Fruit fly (Drosophila melanogaster) whole organism, embryonic: ENCODE measurements around the gene CG14545.

Experiments used
- Aef1 ChIP-seq: fragments of 200-800 bp; sonication (Bioruptor generic); IDR thresholded peaks from 3 replicates; pipeline ENCODE4 v1.3.6; 2022; ENCODE audit warnings: missing biosample characterization, missing genetic modification characterization
- B-H1 ChIP-seq: fragments of 200-800 bp; sonication (Bioruptor generic); IDR thresholded peaks from 3 replicates; pipeline ENCODE4 v1.3.6; 2022; ENCODE audit warnings: missing biosample characterization, missing genetic modification characterization
- CG10267 ChIP-seq: fragments of 200-800 bp; sonication (Bioruptor generic); optimal IDR thresholded peaks from 2 replicates; lab custom pipeline; 2018; ENCODE audit warnings: missing biosample characterization, mild to moderate bottlenecking, missing genetic modification characterization, moderate library complexity
- CG10462 ChIP-seq: fragments of 200-800 bp; sonication (Bioruptor generic); optimal IDR thresholded peaks from 2 replicates; lab custom pipeline; 2016; ENCODE audit warnings: missing biosample characterization, missing genetic modification characterization
- CG14441 ChIP-seq: fragments of 200-800 bp; sonication (Bioruptor generic); IDR thresholded peaks from 2 replicates; pipeline ENCODE4 v1.3.6; 2022; ENCODE audit warnings: missing biosample characterization, missing genetic modification characterization
- CG14965 ChIP-seq: fragments of 200-800 bp; sonication (Bioruptor generic); optimal IDR thresholded peaks from 2 replicates; lab custom pipeline; 2016; ENCODE audit warnings: missing biosample characterization, missing genetic modification characterization, borderline replicate concordance
- CG15514 ChIP-seq: fragments of 200-800 bp; sonication (Bioruptor generic); optimal IDR thresholded peaks from 3 replicates; lab custom pipeline; 2017; ENCODE audit warnings: missing biosample characterization, missing genetic modification characterization, mild to moderate bottlenecking, moderate library complexity, missing genetic modification reagents
- CG1603 ChIP-seq: fragments of 200-800 bp; sonication (Bioruptor generic); optimal IDR thresholded peaks from 2 replicates; lab custom pipeline; 2019; ENCODE audit warnings: missing biosample characterization, mild to moderate bottlenecking, missing genetic modification characterization, moderate library complexity
- CG2129 ChIP-seq: fragments of 200-800 bp; sonication (Bioruptor generic); IDR thresholded peaks from 2 replicates; pipeline ENCODE4 v1.3.6; 2022; ENCODE audit warnings: missing biosample characterization, missing genetic modification characterization; ENCODE audit not compliant: partially characterized antibody
- CG30403 ChIP-seq: fragments of 200-800 bp; sonication (Bioruptor generic); optimal IDR thresholded peaks from 3 replicates; lab custom pipeline; 2016; ENCODE audit warnings: missing biosample characterization, missing genetic modification characterization
- CG42726 ChIP-seq: fragments of 200-800 bp; sonication (Bioruptor generic); IDR thresholded peaks from 2 replicates; pipeline ENCODE4 v1.3.6; 2022; ENCODE audit warnings: missing biosample characterization, missing genetic modification characterization; ENCODE audit not compliant: partially characterized antibody
- CG4282 ChIP-seq: fragments of 200-800 bp; sonication (Bioruptor generic); optimal IDR thresholded peaks from 2 replicates; lab custom pipeline; 2016; ENCODE audit warnings: missing biosample characterization, missing genetic modification characterization
- CG4617 ChIP-seq: fragments of 200-800 bp; sonication (Bioruptor generic); optimal IDR thresholded peaks from 3 replicates; lab custom pipeline; 2016; ENCODE audit warnings: missing biosample characterization, missing genetic modification characterization, borderline replicate concordance
- CG6254 ChIP-seq: fragments of 200-800 bp; sonication (Bioruptor generic); optimal IDR thresholded peaks from 3 replicates; lab custom pipeline; 2017; ENCODE audit warnings: mild to moderate bottlenecking, missing biosample characterization, missing genetic modification reagents, missing genetic modification characterization
- CG7839 ChIP-seq: fragments of 200-800 bp; sonication (Bioruptor generic); optimal IDR thresholded peaks from 3 replicates; lab custom pipeline; 2018; ENCODE audit warnings: missing biosample characterization, mild to moderate bottlenecking, missing genetic modification characterization, moderate library complexity
- CG7928 ChIP-seq: fragments of 200-800 bp; sonication (Bioruptor generic); optimal IDR thresholded peaks from 2 replicates; lab custom pipeline; 2017; ENCODE audit warnings: missing biosample characterization, mild to moderate bottlenecking, missing genetic modification characterization
- CoRest ChIP-seq: fragments of 200-800 bp; sonication (Bioruptor generic); optimal IDR thresholded peaks from 3 replicates; lab custom pipeline; 2018; ENCODE audit warnings: missing biosample characterization, mild to moderate bottlenecking, missing genetic modification characterization, moderate library complexity
- D19B ChIP-seq: fragments of 200-800 bp; sonication (Bioruptor generic); optimal IDR thresholded peaks from 2 replicates; lab custom pipeline; 2017; ENCODE audit warnings: missing biosample characterization, mild to moderate bottlenecking, missing genetic modification characterization
- Dp ChIP-seq: fragments of 200-800 bp; sonication (Bioruptor generic); optimal IDR thresholded peaks from 2 replicates; lab custom pipeline; 2018; ENCODE audit warnings: missing biosample characterization, mild to moderate bottlenecking, missing genetic modification characterization, moderate library complexity
- Med ChIP-seq: fragments of 200-800 bp; sonication (Bioruptor generic); peaks from one replicate; lab custom pipeline; 2016; ENCODE audit warnings: missing biosample characterization, missing genetic modification characterization, mild to moderate bottlenecking, inconsistent platforms, moderate library complexity
- NC2β ChIP-seq: fragments of 200-800 bp; sonication (Bioruptor generic); optimal IDR thresholded peaks from 2 replicates; lab custom pipeline; 2016; ENCODE audit warnings: missing biosample characterization, missing genetic modification characterization
- Rfx ChIP-seq: fragments of 200-800 bp; sonication (Bioruptor generic); IDR thresholded peaks from 2 replicates; pipeline ENCODE4 v1.3.6; 2022; ENCODE audit warnings: missing biosample characterization, missing genetic modification characterization
- Rx ChIP-seq: fragments of 200-800 bp; sonication (Bioruptor generic); IDR thresholded peaks from 2 replicates; pipeline ENCODE4 v1.3.6; 2022; ENCODE audit warnings: missing biosample characterization, missing genetic modification characterization
- Six4 ChIP-seq: fragments of 200-800 bp; sonication (Bioruptor generic); optimal IDR thresholded peaks from 2 replicates; lab custom pipeline; 2016; ENCODE audit warnings: missing biosample characterization, missing genetic modification characterization
- al ChIP-seq: fragments of 200-800 bp; sonication (Bioruptor generic); IDR thresholded peaks from 2 replicates; pipeline ENCODE4 v1.3.6; 2022; ENCODE audit warnings: missing biosample characterization, missing genetic modification characterization
- chif ChIP-seq, 2 experiments: fragments of 200-800 bp; sonication (Bioruptor generic); optimal IDR thresholded peaks; 3 replicates each; lab custom pipeline; 2016; ENCODE audit warnings: missing biosample characterization in 2 of 2, missing genetic modification characterization in 2 of 2
- dmrt99B ChIP-seq: fragments of 200-800 bp; sonication (Bioruptor generic); optimal IDR thresholded peaks from 2 replicates; lab custom pipeline; 2018; ENCODE audit warnings: missing biosample characterization, mild to moderate bottlenecking, missing genetic modification characterization, moderate library complexity
- dpn ChIP-seq, 2 experiments: fragments of 200-800 bp; sonication (Bioruptor generic); optimal IDR thresholded peaks; 3 replicates each; lab custom pipeline; 2016; ENCODE audit warnings: missing biosample characterization in 2 of 2, missing genetic modification characterization in 2 of 2
- exex ChIP-seq: fragments of 200-800 bp; sonication (Bioruptor generic); optimal IDR thresholded peaks from 4 replicates; lab custom pipeline; 2018; ENCODE audit warnings: missing biosample characterization, mild to moderate bottlenecking, missing genetic modification characterization, moderate library complexity
- fd102C ChIP-seq: fragments of 200-800 bp; sonication (Bioruptor generic); optimal IDR thresholded peaks from 2 replicates; lab custom pipeline; 2018; ENCODE audit warnings: missing biosample characterization, mild to moderate bottlenecking, missing genetic modification characterization, moderate library complexity
- grn ChIP-seq: fragments of 200-800 bp; sonication (Bioruptor generic); optimal IDR thresholded peaks from 3 replicates; lab custom pipeline; 2017; ENCODE audit warnings: missing biosample characterization, missing genetic modification characterization
- gro ChIP-seq: fragments of 200-800 bp; sonication (Bioruptor generic); optimal IDR thresholded peaks from 2 replicates; lab custom pipeline; 2016; ENCODE audit warnings: missing biosample characterization, missing genetic modification characterization
- hbn ChIP-seq: fragments of 200-800 bp; sonication (Bioruptor generic); IDR thresholded peaks from 2 replicates; pipeline ENCODE4 v1.3.6; 2022; ENCODE audit warnings: missing biosample characterization, missing genetic modification characterization; ENCODE audit not compliant: partially characterized antibody
- hth ChIP-seq: fragments of >200 bp; optimal IDR thresholded peaks from 2 replicates; lab custom pipeline; 2017; ENCODE audit warnings: inconsistent platforms
- insv ChIP-seq, 2 experiments: fragments of 200-800 bp; sonication (Bioruptor generic); optimal IDR thresholded peaks; 3 replicates each; lab custom pipeline; 2016 to 2018; ENCODE audit warnings: missing biosample characterization in 2 of 2, missing genetic modification characterization in 2 of 2
- knrl ChIP-seq: fragments of 200-800 bp; sonication (Bioruptor generic); IDR thresholded peaks from 3 replicates; pipeline ENCODE4 v1.3.6; 2022; ENCODE audit warnings: missing biosample characterization, missing genetic modification characterization; ENCODE audit not compliant: partially characterized antibody
- nau ChIP-seq: fragments of 200-800 bp; sonication (Bioruptor generic); optimal IDR thresholded peaks from 3 replicates; lab custom pipeline; 2017; ENCODE audit warnings: missing biosample characterization, mild to moderate bottlenecking, missing genetic modification characterization, missing genetic modification reagents
- pho ChIP-seq: fragments of 200-800 bp; sonication (Bioruptor generic); optimal IDR thresholded peaks from 2 replicates; lab custom pipeline; 2016; ENCODE audit warnings: missing biosample characterization, missing genetic modification characterization
- ranshi ChIP-seq: fragments of 200-800 bp; sonication (Bioruptor generic); IDR thresholded peaks from 2 replicates; pipeline ENCODE4 v1.3.6; 2022; ENCODE audit warnings: missing biosample characterization, missing genetic modification characterization
- sc ChIP-seq, 3 experiments: fragments of >200 bp in 2 of 3; fragments of 200-800 bp in 1 of 3; sonication (Bioruptor generic) in 1 of 3; optimal IDR thresholded peaks; 2 replicates in 2 of 3; 3 replicates in 1 of 3; lab custom pipeline; 2017; ENCODE audit warnings: mild to moderate bottlenecking in 1 of 3, missing biosample characterization in 1 of 3, missing genetic modification characterization in 1 of 3, missing genetic modification reagents in 1 of 3
- scrt ChIP-seq: fragments of 200-800 bp; sonication (Bioruptor generic); optimal IDR thresholded peaks from 2 replicates; lab custom pipeline; 2018; ENCODE audit warnings: missing biosample characterization, mild to moderate bottlenecking, missing genetic modification characterization, moderate library complexity
- stwl ChIP-seq: fragments of 200-800 bp; sonication (Bioruptor generic); optimal IDR thresholded peaks from 3 replicates; lab custom pipeline; 2018; ENCODE audit warnings: missing biosample characterization, mild to moderate bottlenecking, missing genetic modification characterization, moderate library complexity
- sug ChIP-seq: fragments of 200-800 bp; optimal IDR thresholded peaks from 2 replicates; lab custom pipeline; 2019; ENCODE audit warnings: missing biosample characterization, mild to moderate bottlenecking, missing genetic modification characterization, moderate library complexity
- vnd ChIP-seq: fragments of 200-800 bp; sonication (Bioruptor generic); IDR thresholded peaks from 3 replicates; pipeline ENCODE4 v1.3.6; 2022; ENCODE audit warnings: missing biosample characterization, missing genetic modification characterization; ENCODE audit not compliant: partially characterized antibody

The CG14545 gene

dm6 chr3R:25851224-25851682 lies at the start of gene CG14545, which contains the start of gene CG5886 (continued):
- TF ChIP-seq knrl (peak; percentile 34; the same call in 1 of the 3 replicates), CG14965 (GFP tag; lab: Kevin White, UChicago) (peak; percentile 36), stwl (tag; lab: Kevin White, UChicago) (peak; percentile 89), dpn (GFP tag; optimal IDR thresholded peaks at IDR 0.05; lab: Kevin White, UChicago) (peak in 1 of 2 experiments; percentile 4), CG7928 (peak; percentile 88), CG10267 (tag; lab: Kevin White, UChicago) (peak; percentile 47), CG30403 (GFP tag; lab: Kevin White, UChicago) (peak; percentile 23), Rfx (GFP tag; lab: Robert Waterston, UW) (peak; percentile 18; the same call in 1 of the 2 replicates), pho (GFP tag; lab: Kevin White, UChicago) (peak; percentile 24), CoRest (tag; lab: Kevin White, UChicago) (peak; percentile 23), CG4617 (GFP tag; lab: Kevin White, UChicago) (peak; percentile 29), insv (GFP tag; optimal IDR thresholded peaks at IDR 0.05; lab: Kevin White, UChicago) (peak in 1 of 2 experiments; percentile 3), CG1603 (tag; lab: Kevin White, UChicago) (peak; percentile 40), Dp (GFP tag; lab: Kevin White, UChicago) (peak; percentile 80), CG42726 (0 out of 2 replicates have a peak, but pooled peaks have one; percentile 32)

dm6 chr3R:25899690-25900089 lies 48.6 kb upstream of the CG14545 start, which contains the start of gene CG31091:
TSS of gene CG31091 (plus strand) at chr3R:25899903.
- TF ChIP-seq exex (tag; lab: Kevin White, UChicago) (peak; percentile 96), dmrt99B (tag; lab: Kevin White, UChicago) (no peak), B-H1 (GFP tag; lab: Robert Waterston, UW) (no peak), CG6254 (GFP tag; lab: Kevin White, UChicago) (no peak), sug (peak; percentile 85), Med (GFP tag; lab: Kevin White, UChicago) (no peak), vnd (GFP tag; lab: Robert Waterston, UW) (peak; percentile 42; the same call in 1 of the 3 replicates), CG7839 (tag; lab: Kevin White, UChicago) (no peak), D19B (GFP tag; lab: Kevin White, UChicago) (no peak), gro (GFP tag; lab: Kevin White, UChicago) (peak; percentile 2), chif (GFP tag; optimal IDR thresholded peaks at IDR 0.05; lab: Kevin White, UChicago) (no peak)
- TF ChIP-seq, all 482 proteins: peak for 4

- no peak for TF ChIP-seq scrt (GFP tag; lab: Kevin White, UChicago)
- TF ChIP-seq CG4282 (GFP tag; lab: Kevin White, UChicago) = no peak
- TF ChIP-seq NC2β (GFP tag; lab: Kevin White, UChicago) = no peak
- no peak for TF ChIP-seq Aef1 (GFP tag; lab: Robert Waterston, UW)
- no peak for TF ChIP-seq nau (GFP tag; lab: Kevin White, UChicago)
- TF ChIP-seq, all 482 proteins: peak for 0
Measured at dm6 chr3R:25897176-25897575, 46.1 kb upstream of the CG14545 start, which contains the start of gene Mco3. TSS of gene Mco3 (plus strand) at chr3R:25897476.

dm6 chr3R:25895522-25895921 lies 44.4 kb upstream of the CG14545 start, which contains the start of gene Sodq:
TSS of gene Sodq (plus strand) at chr3R:25895822.
- TF ChIP-seq fd102C (GFP tag; lab: Kevin White, UChicago) (no peak), Six4 (GFP tag; lab: Kevin White, UChicago) (no peak), ranshi (GFP tag; lab: Robert Waterston, UW) (no peak), CG2129 (GFP tag; lab: Robert Waterston, UW) (no peak), grn (no peak), CG15514 (GFP tag; lab: Kevin White, UChicago) (no peak), Rx (GFP tag; lab: Robert Waterston, UW) (no peak), hth (no peak), al (GFP tag; lab: Robert Waterston, UW) (no peak), CG14441 (no peak), hbn (GFP tag; lab: Robert Waterston, UW) (no peak), sc (optimal IDR thresholded peaks at IDR 0.05; lab: Kevin White, UChicago) (no peak), sc (GFP tag; optimal IDR thresholded peaks at IDR 0.05; lab: Kevin White, UChicago) (no peak), CG10462 (GFP tag; lab: Kevin White, UChicago) (no peak), CG14965 (GFP tag; lab: Kevin White, UChicago) (no peak)
